Fruit fly (Drosophila melanogaster): ENCODE measurements around the gene PolD3.

PolD3 gene

dm6 chr2L:15280975-15281374 is 24.9 kb upstream of the PolD3 start:
- TF ChIP-seq ovo (GFP tag; optimal IDR thresholded peaks at IDR 0.05): no peak
- TF ChIP-seq Mnt (GFP tag; optimal IDR thresholded peaks at IDR 0.05): no peak
- TF ChIP-seq kay (GFP tag; ENCODE audit: borderline replicate concordance): no peak
- no peak for TF ChIP-seq bab1 (GFP tag; optimal IDR thresholded peaks at IDR 0.05)
- TF ChIP-seq CG12768 (GFP tag; optimal IDR thresholded peaks at IDR 0.05): no peak
- no peak for TF ChIP-seq Clk (GFP tag; optimal IDR thresholded peaks at IDR 0.05)
- TF ChIP-seq CG7045 (GFP tag; optimal IDR thresholded peaks at IDR 0.05): no peak

dm6 chr2L:15275794-15276193 is 19.7 kb upstream of the PolD3 start:
- TF ChIP-seq kay (GFP tag; ENCODE audit: borderline replicate concordance) (peak; percentile 0), CG1620 (GFP tag; optimal IDR thresholded peaks at IDR 0.05) (no peak)

- TF ChIP-seq CG12768 (GFP tag; optimal IDR thresholded peaks at IDR 0.05) (no peak), CG7101 (tag; optimal IDR thresholded peaks at IDR 0.05) (no peak), tj (GFP tag; optimal IDR thresholded peaks at IDR 0.05) (no peak), ovo (GFP tag; optimal IDR thresholded peaks at IDR 0.05) (no peak), CG1620 (GFP tag; optimal IDR thresholded peaks at IDR 0.05) (no peak), pad (GFP tag; optimal IDR thresholded peaks at IDR 0.05) (no peak), bab1 (GFP tag; optimal IDR thresholded peaks at IDR 0.05) (peak; percentile 61)
Observed at dm6 chr2L:15274783-15275316, 18.7 kb upstream of the PolD3 start, which contains the start of gene UK114. Gene UK114, minus strand, starts transcription at chr2L:15275091.

DNA sequence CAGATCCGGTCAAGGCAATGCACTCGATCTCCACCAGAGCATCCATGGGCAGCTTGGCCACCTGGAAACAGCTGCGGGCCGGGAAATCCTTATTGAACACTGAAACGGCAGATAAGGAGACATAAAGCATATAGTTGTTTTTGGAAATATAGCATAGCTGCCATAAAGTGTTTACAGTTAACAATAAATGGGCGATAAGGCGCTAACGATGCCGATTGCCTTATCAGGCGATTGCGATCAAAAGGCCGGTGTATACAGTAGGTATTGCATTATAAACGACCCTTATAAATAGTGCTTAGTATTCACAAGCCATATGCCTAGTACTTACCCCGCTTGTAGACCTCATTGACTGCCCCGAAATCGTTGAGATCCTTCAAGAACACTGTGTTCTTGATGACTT is 18.2 kb upstream of the PolD3 start:
- TF ChIP-seq CG7101 (tag; optimal IDR thresholded peaks at IDR 0.05) (no peak), tj (GFP tag; optimal IDR thresholded peaks at IDR 0.05) (no peak), Hr96 (GFP tag; optimal IDR thresholded peaks at IDR 0.05) (no peak), cic (GFP tag; optimal IDR thresholded peaks at IDR 0.05) (peak; percentile 5), CG12768 (GFP tag; optimal IDR thresholded peaks at IDR 0.05) (peak; percentile 22), CG33017 (tag; optimal IDR thresholded peaks at IDR 0.05) (peak; percentile 18)

DNA sequence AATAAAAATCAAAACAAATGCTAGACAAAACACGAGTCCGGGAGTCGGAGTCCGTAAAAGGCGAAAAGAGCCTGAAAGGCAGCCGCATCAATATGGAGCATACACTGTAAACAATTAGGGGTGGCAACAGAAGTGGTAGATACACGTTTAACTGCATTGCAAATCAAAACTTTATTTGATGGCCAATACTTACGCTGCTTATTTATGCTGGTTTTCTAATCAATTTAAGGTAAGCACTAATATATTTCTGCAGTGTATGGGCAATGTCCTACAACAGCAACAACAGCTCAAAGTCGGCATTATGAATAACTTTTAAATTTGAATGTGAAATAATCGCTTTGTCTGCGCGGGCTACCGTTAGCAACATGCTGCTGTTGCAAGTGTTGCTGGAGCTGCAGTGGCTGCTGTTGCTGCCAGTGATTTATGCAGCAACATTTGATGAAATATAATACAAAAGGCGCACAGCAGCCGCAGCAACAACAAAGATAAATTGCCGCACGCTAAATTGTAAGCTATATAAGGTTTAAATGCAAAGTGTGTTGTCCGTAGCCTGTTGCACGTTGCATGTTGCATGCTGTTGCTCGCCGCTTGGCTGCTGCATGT is 17.5 kb upstream of the PolD3 start:
- TF ChIP-seq CG1620 (GFP tag; optimal IDR thresholded peaks at IDR 0.05) (no peak), toe (GFP tag; optimal IDR thresholded peaks at IDR 0.05) (no peak), pad (GFP tag; optimal IDR thresholded peaks at IDR 0.05) (no peak), Clk (GFP tag; optimal IDR thresholded peaks at IDR 0.05) (no peak), CG7101 (tag; optimal IDR thresholded peaks at IDR 0.05) (no peak), CG7045 (GFP tag; optimal IDR thresholded peaks at IDR 0.05) (no peak), Mnt (GFP tag; optimal IDR thresholded peaks at IDR 0.05) (no peak), CG11617 (GFP tag; optimal IDR thresholded peaks at IDR 0.05) (no peak), cic (GFP tag; optimal IDR thresholded peaks at IDR 0.05) (no peak), CG14711 (tag; optimal IDR thresholded peaks at IDR 0.05) (no peak), ovo (GFP tag; optimal IDR thresholded peaks at IDR 0.05) (no peak), Crg-1 (GFP tag; optimal IDR thresholded peaks at IDR 0.05) (no peak), CG33017 (tag; optimal IDR thresholded peaks at IDR 0.05) (no peak), kay (GFP tag; ENCODE audit: borderline replicate concordance) (no peak), cnc (optimal IDR thresholded peaks at IDR 0.05) (no peak), CG5204 (GFP tag; optimal IDR thresholded peaks at IDR 0.05) (no peak), bab1 (GFP tag; optimal IDR thresholded peaks at IDR 0.05) (no peak), tj (GFP tag; optimal IDR thresholded peaks at IDR 0.05) (no peak)

- peak; percentile 37 for TF ChIP-seq CG14711 (tag; optimal IDR thresholded peaks at IDR 0.05)
- TF ChIP-seq bab1 (GFP tag; optimal IDR thresholded peaks at IDR 0.05): no peak
- TF ChIP-seq Clk (GFP tag; optimal IDR thresholded peaks at IDR 0.05): no peak
- TF ChIP-seq CG7101 (tag; optimal IDR thresholded peaks at IDR 0.05): peak; percentile 47
- TF ChIP-seq CG11617 (GFP tag; optimal IDR thresholded peaks at IDR 0.05): peak; percentile 30
- TF ChIP-seq tj (GFP tag; optimal IDR thresholded peaks at IDR 0.05): peak; percentile 4
- TF ChIP-seq ovo (GFP tag; optimal IDR thresholded peaks at IDR 0.05): no peak
- no peak for TF ChIP-seq pad (GFP tag; optimal IDR thresholded peaks at IDR 0.05)
- TF ChIP-seq CG1620 (GFP tag; optimal IDR thresholded peaks at IDR 0.05): no peak
- peak; percentile 9 for TF ChIP-seq Crg-1 (GFP tag; optimal IDR thresholded peaks at IDR 0.05)
- no peak for TF ChIP-seq Hr96 (GFP tag; optimal IDR thresholded peaks at IDR 0.05)
Observed at dm6 chr2L:15271757-15272589, 15.9 kb upstream of the PolD3 start, which contains the start of gene Cul3. Gene Cul3, minus strand, starts transcription at chr2L:15272024.

DNA sequence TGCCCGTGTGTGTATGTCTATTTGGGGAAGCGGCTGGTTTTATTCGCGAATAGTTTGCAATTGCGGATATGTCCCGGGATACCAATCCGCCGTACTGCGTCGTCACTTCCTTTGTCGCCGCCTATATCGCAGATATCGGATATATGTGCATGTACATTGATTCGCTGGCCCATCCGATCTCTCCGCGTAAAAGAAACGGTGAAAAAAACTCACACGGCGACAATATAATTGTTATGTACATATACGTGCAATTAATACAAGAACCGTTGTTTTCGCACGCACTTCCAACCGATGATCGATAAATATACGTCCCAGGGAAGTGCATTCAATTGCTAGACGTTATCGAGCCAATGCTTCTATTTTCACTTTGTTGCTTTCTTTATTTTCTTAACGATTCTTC is 15.2 kb upstream of the PolD3 start:
- peak; percentile 89 for TF ChIP-seq pad (GFP tag; optimal IDR thresholded peaks at IDR 0.05)
- no peak for TF ChIP-seq tj (GFP tag; optimal IDR thresholded peaks at IDR 0.05)
- peak; percentile 91 for TF ChIP-seq ovo (GFP tag; optimal IDR thresholded peaks at IDR 0.05)
- no peak for TF ChIP-seq CG11617 (GFP tag; optimal IDR thresholded peaks at IDR 0.05)
- no peak for TF ChIP-seq cnc (optimal IDR thresholded peaks at IDR 0.05)
